Worm (Caenorhabditis elegans) whole organism, early embryonic: ENCODE data around the gene F42G8.8.

Source experiments
- B0310.2 ChIP-seq: sonication (generic microtip); optimal IDR thresholded peaks from 2 replicates; lab custom pipeline; 2016; ENCODE audit warnings: mild to moderate bottlenecking, missing genetic modification characterization, missing compliant biosample characterization
- F13C5.2 ChIP-seq: sonication (generic microtip); optimal IDR thresholded peaks from 2 replicates; lab custom pipeline; 2017; ENCODE audit warnings: mild to moderate bottlenecking, missing genetic modification characterization, inconsistent platforms, missing compliant biosample characterization
- aly-1 ChIP-seq: sonication (generic microtip); optimal IDR thresholded peaks from 2 replicates; lab custom pipeline; 2016; ENCODE audit warnings: missing genetic modification characterization, missing compliant biosample characterization
- ama-1 ChIP-seq: fragments of 150-350 bp; optimal IDR thresholded peaks from 2 replicates; lab custom pipeline; 2014
- ceh-13 ChIP-seq: fragments of 200-800 bp; sonication (Bioruptor generic); optimal IDR thresholded peaks from 2 replicates; lab custom pipeline; 2018; ENCODE audit warnings: mild to moderate bottlenecking, missing genetic modification characterization, missing compliant biosample characterization
- ceh-36 ChIP-seq: sonication (generic microtip); optimal IDR thresholded peaks from 2 replicates; lab custom pipeline; 2016; ENCODE audit warnings: missing genetic modification characterization, inconsistent platforms, missing compliant biosample characterization
- ets-7 ChIP-seq: sonication (generic microtip); optimal IDR thresholded peaks from 2 replicates; lab custom pipeline; 2016; ENCODE audit warnings: missing genotype, missing genetic modification characterization, missing compliant biosample characterization
- flt-1 ChIP-seq: fragments of 200-800 bp; sonication (Bioruptor generic); IDR thresholded peaks from 2 replicates; pipeline ENCODE4 v1.3.6; 2022; ENCODE audit warnings: missing genetic modification characterization, missing compliant biosample characterization
- hmbx-1 ChIP-seq: sonication (generic microtip); optimal IDR thresholded peaks from 2 replicates; lab custom pipeline; 2016; ENCODE audit warnings: mild to moderate bottlenecking, missing genetic modification characterization, missing compliant biosample characterization
- hmg-4 ChIP-seq: fragments of 200-800 bp; sonication (Bioruptor generic); optimal IDR thresholded peaks from 2 replicates; lab custom pipeline; 2018; ENCODE audit warnings: mild to moderate bottlenecking, missing genetic modification characterization, missing compliant biosample characterization
- hnd-1 ChIP-seq: sonication (generic microtip); optimal IDR thresholded peaks from 2 replicates; lab custom pipeline; 2016; ENCODE audit warnings: missing genetic modification characterization, missing compliant biosample characterization
- pes-1 ChIP-seq: fragments of 200-800 bp; sonication (Bioruptor generic); IDR thresholded peaks from 2 replicates; pipeline ENCODE4 v1.3.6; 2022; ENCODE audit warnings: missing genetic modification reagents, missing genetic modification characterization, missing compliant biosample characterization
- scrt-1 ChIP-seq: fragments of 200-800 bp; sonication (Bioruptor generic); IDR thresholded peaks from 2 replicates; pipeline ENCODE4 v1.3.6; 2022; ENCODE audit warnings: missing genetic modification characterization, missing compliant biosample characterization
- sea-1 ChIP-seq: fragments of 200-800 bp; sonication (Bioruptor generic); conservative IDR thresholded peaks from 2 replicates; pipeline ENCODE4 v1.3.6; 2022; ENCODE audit warnings: missing genetic modification characterization, missing compliant biosample characterization
- tbx-11 ChIP-seq: fragments of 200-800 bp; sonication (Bioruptor generic); IDR thresholded peaks from 2 replicates; pipeline ENCODE4 v1.3.6; 2022; ENCODE audit warnings: missing genetic modification characterization, missing compliant biosample characterization
- tbx-37 ChIP-seq: fragments of 200-800 bp; sonication (Bioruptor generic); conservative IDR thresholded peaks from 2 replicates; pipeline ENCODE4 v1.3.6; 2022; ENCODE audit warnings: missing genetic modification reagents, missing genetic modification characterization, missing compliant biosample characterization
- tra-4 ChIP-seq: sonication (generic microtip); optimal IDR thresholded peaks from 2 replicates; lab custom pipeline; 2017; ENCODE audit warnings: missing genetic modification characterization, missing compliant biosample characterization

The F42G8.8 gene

ce11 chrIV:8157161-8157560, 38.3 kb downstream of the F42G8.8 start, which contains the start of gene B0218.5:
Gene B0218.5 (minus strand): TSS chrIV:8157261.
- TF ChIP-seq ceh-13 (GFP tag; lab: Kevin White, UChicago) (no peak), F13C5.2 (tag; lab: Kevin White, UChicago) (no peak), scrt-1 (GFP tag; lab: Robert Waterston, UW) (no peak), aly-1 (tag; lab: Kevin White, UChicago) (no peak), hmbx-1 (no peak), B0310.2 (tag; lab: Kevin White, UChicago) (no peak), tbx-11 (GFP tag; lab: Robert Waterston, UW) (no peak), tbx-37 (no peak), ama-1 (lab: Kevin White, UChicago) (no peak), hnd-1 (no peak), sea-1 (no peak), hmg-4 (no peak), ets-7 (tag; lab: Kevin White, UChicago) (no peak), pes-1 (GFP tag; lab: Robert Waterston, UW) (no peak), ceh-36 (no peak)

ce11 chrIV:8159087-8159486, 40.2 kb downstream of the F42G8.8 start, which contains the start of gene faah-1:
Gene faah-1 (plus strand): TSS chrIV:8159387.
- no peak for TF ChIP-seq ceh-13 (GFP tag; lab: Kevin White, UChicago)
- TF ChIP-seq hnd-1: no peak
- TF ChIP-seq tbx-37: no peak
- no peak for TF ChIP-seq ama-1 (lab: Kevin White, UChicago)
- no peak for TF ChIP-seq ets-7 (tag; lab: Kevin White, UChicago)
- TF ChIP-seq flt-1: no peak
- no peak for TF ChIP-seq sea-1
- TF ChIP-seq ceh-36: no peak
- no peak for TF ChIP-seq aly-1 (tag; lab: Kevin White, UChicago)
- no peak for TF ChIP-seq tra-4 (tag; lab: Kevin White, UChicago)
- no peak for TF ChIP-seq scrt-1 (GFP tag; lab: Robert Waterston, UW)
- no peak for TF ChIP-seq hmg-4
- TF ChIP-seq F13C5.2 (tag; lab: Kevin White, UChicago): no peak
- no peak for TF ChIP-seq pes-1 (GFP tag; lab: Robert Waterston, UW)
- no peak for TF ChIP-seq B0310.2 (tag; lab: Kevin White, UChicago)
- no peak for TF ChIP-seq hmbx-1
- TF ChIP-seq tbx-11 (GFP tag; lab: Robert Waterston, UW): no peak

ce11 chrIV:8159995-8160394, 41.1 kb downstream of the F42G8.8 start:
- no peak for TF ChIP-seq ama-1 (lab: Kevin White, UChicago)
- no peak for TF ChIP-seq aly-1 (tag; lab: Kevin White, UChicago)
- no peak for TF ChIP-seq hmbx-1
- TF ChIP-seq ceh-36: no peak
- no peak for TF ChIP-seq hmg-4
- no peak for TF ChIP-seq sea-1
- TF ChIP-seq flt-1: no peak
- no peak for TF ChIP-seq F13C5.2 (tag; lab: Kevin White, UChicago)
- no peak for TF ChIP-seq tra-4 (tag; lab: Kevin White, UChicago)
- TF ChIP-seq ets-7 (tag; lab: Kevin White, UChicago): no peak
- TF ChIP-seq tbx-37: no peak
- no peak for TF ChIP-seq ceh-13 (GFP tag; lab: Kevin White, UChicago)
- TF ChIP-seq B0310.2 (tag; lab: Kevin White, UChicago): no peak
- TF ChIP-seq hnd-1: no peak
- no peak for TF ChIP-seq scrt-1 (GFP tag; lab: Robert Waterston, UW)
- TF ChIP-seq pes-1 (GFP tag; lab: Robert Waterston, UW): no peak

ce11 chrIV:8161774-8162173, 42.9 kb downstream of the F42G8.8 start:
- no peak for TF ChIP-seq ceh-36
- TF ChIP-seq hnd-1: no peak
- TF ChIP-seq pes-1 (GFP tag; lab: Robert Waterston, UW): no peak
- no peak for TF ChIP-seq tbx-11 (GFP tag; lab: Robert Waterston, UW)
- no peak for TF ChIP-seq ama-1 (lab: Kevin White, UChicago)
- no peak for TF ChIP-seq F13C5.2 (tag; lab: Kevin White, UChicago)
- no peak for TF ChIP-seq ceh-13 (GFP tag; lab: Kevin White, UChicago)
- TF ChIP-seq sea-1: no peak
- no peak for TF ChIP-seq scrt-1 (GFP tag; lab: Robert Waterston, UW)
- TF ChIP-seq tbx-37: no peak
- TF ChIP-seq hmg-4: no peak
- no peak for TF ChIP-seq hmbx-1
- TF ChIP-seq ets-7 (tag; lab: Kevin White, UChicago): no peak
- no peak for TF ChIP-seq aly-1 (tag; lab: Kevin White, UChicago)

ce11 chrIV:8163687-8164086, 44.8 kb downstream of the F42G8.8 start, which contains the start of gene clec-51:
Gene clec-51 (minus strand): TSS chrIV:8163800.
- TF ChIP-seq hmbx-1 (no peak), flt-1 (no peak), pes-1 (GFP tag; lab: Robert Waterston, UW) (no peak), sea-1 (no peak), aly-1 (tag; lab: Kevin White, UChicago) (no peak), ama-1 (lab: Kevin White, UChicago) (no peak), scrt-1 (GFP tag; lab: Robert Waterston, UW) (no peak), tra-4 (tag; lab: Kevin White, UChicago) (no peak), B0310.2 (tag; lab: Kevin White, UChicago) (no peak), hmg-4 (no peak), tbx-37 (no peak), hnd-1 (no peak), tbx-11 (GFP tag; lab: Robert Waterston, UW) (no peak)

- TF ChIP-seq hmbx-1 (no peak), tra-4 (tag; lab: Kevin White, UChicago) (no peak), tbx-37 (no peak), flt-1 (no peak), tbx-11 (GFP tag; lab: Robert Waterston, UW) (no peak), hmg-4 (no peak), ceh-36 (no peak), B0310.2 (tag; lab: Kevin White, UChicago) (no peak), ama-1 (lab: Kevin White, UChicago) (no peak), sea-1 (no peak)
Observed at ce11 chrIV:8164515-8164914, 45.6 kb downstream of the F42G8.8 start.

- no peak for TF ChIP-seq scrt-1 (GFP tag; lab: Robert Waterston, UW)
- no peak for TF ChIP-seq ama-1 (lab: Kevin White, UChicago)
- no peak for TF ChIP-seq tra-4 (tag; lab: Kevin White, UChicago)
- no peak for TF ChIP-seq ceh-36
Observed at ce11 chrIV:8165950-8166349, 47.1 kb downstream of the F42G8.8 start, which contains the start of gene B0218.7. Gene B0218.7 (minus strand): TSS chrIV:8166050.
